Worm (Caenorhabditis elegans) whole organism, mixed stage, embryonic: ENCODE measurements around the gene far-5.
A peak's percentile ranks its signal among the peaks of the same experiment; 100 is the strongest.

Experiments
- bed-3 ChIP-seq: fragments of 200-800 bp; sonication (Bioruptor generic); optimal IDR thresholded peaks from 3 replicates; lab custom pipeline; 2018; ENCODE audit warnings: mild to moderate bottlenecking, missing genetic modification characterization, moderate library complexity, missing compliant biosample characterization
- ceh-39 ChIP-seq: fragments of 150-350 bp; optimal IDR thresholded peaks from 2 replicates; lab custom pipeline; 2014; ENCODE audit warnings: missing biosample characterization, missing genetic modification characterization
- ceh-43 ChIP-seq: fragments of 200-800 bp; sonication (Bioruptor generic); optimal IDR thresholded peaks from 2 replicates; lab custom pipeline; 2018; ENCODE audit warnings: mild to moderate bottlenecking, missing genetic modification characterization, moderate library complexity, missing compliant biosample characterization
- ces-1 ChIP-seq: fragments of 150-350 bp; optimal IDR thresholded peaks from 2 replicates; lab custom pipeline; 2014; ENCODE audit warnings: missing biosample characterization, missing genetic modification reagents, missing genetic modification characterization
- cnd-1 ChIP-seq: fragments of 200-800 bp; sonication (Bioruptor generic); optimal IDR thresholded peaks from 2 replicates; lab custom pipeline; 2018; ENCODE audit warnings: mild to moderate bottlenecking, missing genetic modification characterization, missing compliant biosample characterization
- drap-1 ChIP-seq: fragments of 200-800 bp; sonication (Bioruptor generic); optimal IDR thresholded peaks from 3 replicates; lab custom pipeline; 2018; ENCODE audit warnings: mild to moderate bottlenecking, missing genetic modification characterization, missing compliant biosample characterization
- elt-3 ChIP-seq: fragments of 150-350 bp; optimal IDR thresholded peaks from 2 replicates; lab custom pipeline; 2014; ENCODE audit warnings: missing biosample characterization, missing genetic modification characterization
- flh-1 ChIP-seq: fragments of 200-800 bp; sonication (Bioruptor generic); optimal IDR thresholded peaks from 2 replicates; lab custom pipeline; 2018; ENCODE audit warnings: mild to moderate bottlenecking, missing genetic modification characterization, moderate library complexity, missing compliant biosample characterization
- ham-2 ChIP-seq: fragments of 200-800 bp; sonication (Bioruptor generic); optimal IDR thresholded peaks from 2 replicates; lab custom pipeline; 2018; ENCODE audit warnings: mild to moderate bottlenecking, missing genetic modification characterization, missing compliant biosample characterization
- hlh-1 ChIP-seq: fragments of 150-350 bp; optimal IDR thresholded peaks from 2 replicates; lab custom pipeline; 2014; ENCODE audit warnings: missing biosample characterization, missing genetic modification reagents, missing genetic modification characterization
- lin-13 ChIP-seq: fragments of 150-350 bp; optimal IDR thresholded peaks from 2 replicates; lab custom pipeline; 2014; ENCODE audit warnings: missing biosample characterization, missing genetic modification characterization
- lin-32 ChIP-seq: fragments of 200-800 bp; sonication (Bioruptor generic); optimal IDR thresholded peaks from 2 replicates; lab custom pipeline; 2018; ENCODE audit warnings: mild to moderate bottlenecking, missing genetic modification characterization, missing compliant biosample characterization
- lsy-2 ChIP-seq: fragments of 150-350 bp; optimal IDR thresholded peaks from 2 replicates; lab custom pipeline; 2014; ENCODE audit warnings: missing biosample characterization, missing genetic modification characterization
- mls-2 ChIP-seq: sonication (generic microtip); optimal IDR thresholded peaks from 2 replicates; lab custom pipeline; 2016; ENCODE audit warnings: mild to moderate bottlenecking, missing genetic modification characterization, moderate library complexity, missing compliant biosample characterization
- nhr-2 ChIP-seq: fragments of 150-350 bp; optimal IDR thresholded peaks from 2 replicates; lab custom pipeline; 2014; ENCODE audit warnings: missing biosample characterization, missing genetic modification characterization
- nhr-237 ChIP-seq: fragments of 150-350 bp; optimal IDR thresholded peaks from 2 replicates; lab custom pipeline; 2014; ENCODE audit warnings: missing biosample characterization, missing genetic modification characterization
- nhr-76 ChIP-seq: sonication (generic microtip); optimal IDR thresholded peaks from 2 replicates; lab custom pipeline; 2017; ENCODE audit warnings: missing biosample characterization, missing genetic modification characterization
- pha-4 ChIP-seq: fragments of 150-350 bp; optimal IDR thresholded peaks from 2 replicates; lab custom pipeline; 2018; ENCODE audit warnings: missing biosample characterization, missing genetic modification reagents, missing genetic modification characterization
- sem-2 ChIP-seq: fragments of 200-800 bp; sonication (Bioruptor generic); optimal IDR thresholded peaks from 2 replicates; lab custom pipeline; 2018; ENCODE audit warnings: mild to moderate bottlenecking, missing genetic modification characterization, missing compliant biosample characterization
- snpc-4 ChIP-seq: fragments of 150-350 bp; optimal IDR thresholded peaks from 2 replicates; lab custom pipeline; 2014; ENCODE audit warnings: missing biosample characterization, missing genetic modification characterization
- sptf-1 ChIP-seq: sonication (generic microtip); optimal IDR thresholded peaks from 2 replicates; lab custom pipeline; 2017; ENCODE audit warnings: mild to moderate bottlenecking, missing genetic modification characterization, moderate library complexity, missing compliant biosample characterization
- tbx-8 ChIP-seq: fragments of 200-800 bp; sonication (Bioruptor generic); optimal IDR thresholded peaks from 2 replicates; lab custom pipeline; 2018; ENCODE audit warnings: mild to moderate bottlenecking, missing genetic modification characterization, moderate library complexity, missing compliant biosample characterization
- unc-39 ChIP-seq: fragments of 150-350 bp; optimal IDR thresholded peaks from 2 replicates; lab custom pipeline; 2014; ENCODE audit warnings: missing biosample characterization, missing genetic modification characterization
- zip-8 ChIP-seq: fragments of 150-350 bp; optimal IDR thresholded peaks from 2 replicates; lab custom pipeline; 2014; ENCODE audit warnings: missing biosample characterization, missing genetic modification characterization
- ztf-11 ChIP-seq: fragments of 150-350 bp; optimal IDR thresholded peaks from 2 replicates; lab custom pipeline; 2014; ENCODE audit warnings: missing biosample characterization, missing genetic modification characterization

far-5 gene

DNA sequence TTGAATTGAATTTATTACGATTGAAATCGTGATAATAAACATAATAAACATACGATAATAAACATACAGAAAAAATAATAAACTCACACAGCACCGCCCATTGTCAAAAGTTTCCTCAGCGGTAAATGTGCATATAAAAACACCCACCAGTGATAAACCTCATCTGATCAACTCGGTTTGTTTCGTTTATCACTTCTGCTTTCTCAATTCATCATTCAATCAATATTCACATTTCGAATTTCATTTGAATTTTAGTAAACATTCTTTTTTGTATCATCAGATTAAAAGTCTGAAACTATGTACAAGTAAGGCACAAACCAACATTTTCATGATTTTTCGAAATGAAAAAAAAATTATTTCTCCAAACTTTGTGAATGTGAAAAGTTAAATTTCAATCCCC lies 17.8 kb downstream of the far-5 start, which contains the start of gene try-10:
TSS of gene try-10 (minus strand) at position 101 of the 400 bp plus-strand sequence.
- TF ChIP-seq ceh-39 (tag; lab: Kevin White, UChicago): no peak
- TF ChIP-seq pha-4 (tag; lab: Kevin White, UChicago): no peak
- no peak for TF ChIP-seq flh-1
- no peak for TF ChIP-seq lin-13
- TF ChIP-seq nhr-76: no peak
- TF ChIP-seq ceh-43: no peak
- TF ChIP-seq lin-32 (GFP tag; lab: Kevin White, UChicago): no peak
- TF ChIP-seq, all 35 proteins: peak for 0

DNA sequence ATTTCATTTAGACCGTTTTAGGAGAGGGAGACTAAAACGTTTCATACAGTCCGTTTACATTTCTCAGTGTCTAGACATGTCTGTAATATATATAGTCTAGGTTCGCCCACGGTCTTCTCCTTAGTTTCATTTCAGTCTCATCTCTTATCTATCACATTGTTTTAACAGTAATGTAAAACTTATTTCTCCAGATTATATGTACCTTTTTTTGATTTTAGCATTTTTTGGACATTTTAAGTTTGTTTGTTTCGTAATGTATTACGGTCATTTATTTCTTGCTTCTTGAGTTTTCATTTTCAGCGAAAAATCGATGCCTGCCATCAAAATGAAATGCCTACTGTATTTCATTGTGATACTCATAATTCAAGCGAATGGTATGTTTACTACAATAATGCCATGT lies 18.5 kb downstream of the far-5 start, which contains the start of gene F15B9.6:
TSS of gene F15B9.6 (plus strand) at position 301 of the 400 bp plus-strand sequence.
- no peak for TF ChIP-seq snpc-4 (tag; lab: Kevin White, UChicago)
- no peak for TF ChIP-seq elt-3 (tag; lab: Kevin White, UChicago)
- TF ChIP-seq nhr-76: no peak
- no peak for TF ChIP-seq zip-8 (tag; lab: Kevin White, UChicago)
- TF ChIP-seq flh-1: no peak
- TF ChIP-seq cnd-1 (tag; lab: Kevin White, UChicago): no peak
- TF ChIP-seq pha-4 (tag; lab: Kevin White, UChicago): no peak
- TF ChIP-seq hlh-1 (tag; lab: Kevin White, UChicago): no peak

- TF ChIP-seq lin-13 (no peak), zip-8 (tag; lab: Kevin White, UChicago) (no peak), hlh-1 (tag; lab: Kevin White, UChicago) (no peak), nhr-237 (no peak), snpc-4 (tag; lab: Kevin White, UChicago) (no peak), ceh-43 (peak; percentile 36), lin-32 (GFP tag; lab: Kevin White, UChicago) (peak; percentile 47), bed-3 (GFP tag; lab: Kevin White, UChicago) (no peak), nhr-2 (tag; lab: Kevin White, UChicago) (peak; percentile 14), ces-1 (peak; percentile 86), ztf-11 (no peak), unc-39 (tag; lab: Kevin White, UChicago) (no peak)
Measured at ce11 chrV:13018233-13018632, 22.9 kb downstream of the far-5 start.

DNA sequence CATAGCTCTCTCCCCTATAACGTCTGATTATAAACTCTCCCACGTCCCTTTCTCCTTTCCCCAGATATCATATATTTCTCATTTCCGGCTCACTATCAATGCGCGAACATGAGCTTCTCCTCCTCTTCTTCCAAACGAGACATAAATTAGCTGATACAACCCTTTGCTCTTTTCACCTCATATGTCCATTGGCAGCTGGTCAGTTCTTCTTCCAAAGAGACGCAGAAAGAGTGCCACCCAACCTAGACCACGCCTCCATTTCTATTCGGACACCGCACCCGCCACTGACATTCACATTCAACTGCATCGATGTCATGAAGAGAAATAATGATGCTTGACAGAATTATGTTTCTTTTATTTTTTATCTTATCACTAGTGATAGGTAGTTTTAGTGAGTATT lies 23.4 kb downstream of the far-5 start, which contains the start of gene fmi-1:
TSS of gene fmi-1 (plus strand) at position 301 of the 400 bp plus-strand sequence.
- TF ChIP-seq ztf-11 (no peak), sptf-1 (tag; lab: Kevin White, UChicago) (peak; percentile 21), tbx-8 (GFP tag; lab: Kevin White, UChicago) (no peak), cnd-1 (tag; lab: Kevin White, UChicago) (peak; percentile 37), sem-2 (GFP tag; lab: Kevin White, UChicago) (no peak), flh-1 (no peak)
- TF ChIP-seq, all 35 proteins: peak for 2

ce11 chrV:13020014-13020413 lies 24.6 kb downstream of the far-5 start:
- TF ChIP-seq lin-13 (no peak), snpc-4 (tag; lab: Kevin White, UChicago) (no peak), ces-1 (peak; percentile 83), ham-2 (GFP tag; lab: Kevin White, UChicago) (no peak), hlh-1 (tag; lab: Kevin White, UChicago) (no peak), drap-1 (GFP tag; lab: Kevin White, UChicago) (no peak)

- TF ChIP-seq mls-2: peak; percentile 16
- TF ChIP-seq cnd-1 (tag; lab: Kevin White, UChicago): peak; percentile 40
- peak; percentile 69 for TF ChIP-seq ces-1
- TF ChIP-seq ham-2 (GFP tag; lab: Kevin White, UChicago): peak; percentile 66
- TF ChIP-seq nhr-237: no peak
Measured at ce11 chrV:13020638-13021037, 25.3 kb downstream of the far-5 start.

- TF ChIP-seq nhr-2 (tag; lab: Kevin White, UChicago) (no peak), sptf-1 (tag; lab: Kevin White, UChicago) (no peak), lin-32 (GFP tag; lab: Kevin White, UChicago) (peak; percentile 94), cnd-1 (tag; lab: Kevin White, UChicago) (peak; percentile 89)
Measured at ce11 chrV:13021540-13021939, 26.2 kb downstream of the far-5 start.

DNA sequence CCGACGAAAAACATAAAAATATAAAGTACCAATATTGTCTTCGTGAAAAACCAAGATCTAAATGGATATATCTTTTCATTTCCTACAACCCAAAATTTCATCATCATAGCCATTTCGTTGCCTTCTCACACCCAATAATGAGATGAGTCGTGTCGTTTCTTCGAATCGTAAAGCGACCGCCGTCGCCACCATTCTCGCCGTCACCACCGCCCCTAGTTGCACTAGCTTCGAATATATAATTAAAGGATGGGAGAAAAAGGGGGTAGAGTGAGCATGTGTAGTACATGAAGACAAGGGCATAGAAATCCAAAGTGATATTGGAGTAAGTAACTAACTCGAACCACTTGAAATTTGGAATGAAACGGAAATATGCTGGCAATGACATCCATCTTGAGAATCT lies 26.9 kb downstream of the far-5 start:
- TF ChIP-seq lsy-2 (tag; lab: Kevin White, UChicago) (no peak), ces-1 (peak; percentile 91)
